Fruit fly (Drosophila melanogaster) whole organism, embryonic: Measurements from ENCODE around the gene Syn1.

Experiments
- Blimp-1 ChIP-seq: fragments of 200-800 bp; sonication (Bioruptor generic); optimal IDR thresholded peaks from 3 replicates; lab custom pipeline; 2018; ENCODE audit warnings: missing biosample characterization, missing genetic modification characterization, mild to moderate bottlenecking, moderate library complexity, missing genetic modification reagents
- BtbVII ChIP-seq: fragments of 200-800 bp; sonication (Bioruptor generic); optimal IDR thresholded peaks from 3 replicates; lab custom pipeline; 2017; ENCODE audit warnings: missing biosample characterization, mild to moderate bottlenecking, missing genetic modification characterization
- CG12299 ChIP-seq: fragments of 200-800 bp; sonication (Bioruptor generic); optimal IDR thresholded peaks from 2 replicates; lab custom pipeline; 2018; ENCODE audit warnings: missing biosample characterization, mild to moderate bottlenecking, missing genetic modification characterization
- CG1233 ChIP-seq: fragments of 200-800 bp; sonication (Bioruptor generic); optimal IDR thresholded peaks from 4 replicates; lab custom pipeline; 2018; ENCODE audit warnings: missing biosample characterization, mild to moderate bottlenecking, missing genetic modification characterization
- CG13424 ChIP-seq: fragments of 200-800 bp; sonication (Bioruptor generic); optimal IDR thresholded peaks from 2 replicates; lab custom pipeline; 2019; ENCODE audit warnings: missing biosample characterization, mild to moderate bottlenecking, missing genetic modification characterization, moderate library complexity
- CG14710 ChIP-seq: fragments of 200-800 bp; sonication (Bioruptor generic); optimal IDR thresholded peaks from 3 replicates; lab custom pipeline; 2019; ENCODE audit warnings: missing biosample characterization, mild to moderate bottlenecking, missing genetic modification characterization, moderate library complexity
- CG15696 ChIP-seq: fragments of 200-800 bp; sonication (Bioruptor generic); optimal IDR thresholded peaks from 2 replicates; lab custom pipeline; 2019; ENCODE audit warnings: missing biosample characterization, mild to moderate bottlenecking, missing genetic modification characterization, moderate library complexity
- CG17612 ChIP-seq: fragments of 200-800 bp; sonication (Bioruptor generic); IDR thresholded peaks from 2 replicates; pipeline ENCODE4 v1.3.6; 2022; ENCODE audit warnings: missing biosample characterization, missing genetic modification characterization
- CG18764 ChIP-seq: fragments of 200-800 bp; sonication (Bioruptor generic); optimal IDR thresholded peaks from 3 replicates; lab custom pipeline; 2016; ENCODE audit warnings: missing biosample characterization, missing genetic modification characterization
- CG2875 ChIP-seq: fragments of 200-800 bp; sonication (Bioruptor generic); optimal IDR thresholded peaks from 2 replicates; lab custom pipeline; 2017; ENCODE audit warnings: missing biosample characterization, mild to moderate bottlenecking, missing genetic modification characterization, missing genetic modification reagents
- CG42726 ChIP-seq: fragments of 200-800 bp; sonication (Bioruptor generic); IDR thresholded peaks from 2 replicates; pipeline ENCODE4 v1.3.6; 2022; ENCODE audit warnings: missing biosample characterization, missing genetic modification characterization; ENCODE audit not compliant: partially characterized antibody
- CG5180 ChIP-seq: fragments of 200-800 bp; sonication (Bioruptor generic); optimal IDR thresholded peaks from 3 replicates; lab custom pipeline; 2017; ENCODE audit warnings: missing biosample characterization, missing genetic modification characterization, mild to moderate bottlenecking, moderate library complexity, missing genetic modification reagents
- CG7556 ChIP-seq: fragments of 200-800 bp; sonication (Bioruptor generic); optimal IDR thresholded peaks from 2 replicates; lab custom pipeline; 2017; ENCODE audit warnings: missing biosample characterization, mild to moderate bottlenecking, missing genetic modification characterization
- CG8924 ChIP-seq: fragments of 200-800 bp; optimal IDR thresholded peaks from 3 replicates; lab custom pipeline; 2019; ENCODE audit warnings: missing biosample characterization, mild to moderate bottlenecking, missing genetic modification characterization, moderate library complexity
- CG9215 ChIP-seq: fragments of 200-800 bp; sonication (Bioruptor generic); IDR thresholded peaks from 2 replicates; pipeline ENCODE4 v1.3.6; 2022; ENCODE audit warnings: missing biosample characterization, missing genetic modification characterization
- CG9817 ChIP-seq: fragments of 200-800 bp; sonication (Bioruptor generic); optimal IDR thresholded peaks from 2 replicates; lab custom pipeline; 2018; ENCODE audit warnings: missing biosample characterization, mild to moderate bottlenecking, missing genetic modification characterization, moderate library complexity
- CG9876 ChIP-seq: fragments of 200-800 bp; sonication (Bioruptor generic); optimal IDR thresholded peaks from 2 replicates; lab custom pipeline; 2016; ENCODE audit warnings: missing biosample characterization, missing genetic modification characterization
- Drgx ChIP-seq: fragments of 200-800 bp; sonication (Bioruptor generic); IDR thresholded peaks from 2 replicates; pipeline ENCODE4 v1.3.6; 2022; ENCODE audit warnings: missing biosample characterization, missing genetic modification characterization
- Fer2 ChIP-seq: fragments of 200-800 bp; sonication (Bioruptor generic); optimal IDR thresholded peaks from 2 replicates; lab custom pipeline; 2018; ENCODE audit warnings: missing biosample characterization, mild to moderate bottlenecking, missing genetic modification characterization, moderate library complexity
- HLHmδ ChIP-seq: fragments of 200-800 bp; sonication (Bioruptor generic); optimal IDR thresholded peaks from 2 replicates; lab custom pipeline; 2018; ENCODE audit warnings: missing biosample characterization, mild to moderate bottlenecking, missing genetic modification characterization, moderate library complexity
- Lhr ChIP-seq: fragments of 200-800 bp; sonication (Bioruptor generic); optimal IDR thresholded peaks from 3 replicates; lab custom pipeline; 2017; ENCODE audit warnings: mild to moderate bottlenecking, missing biosample characterization, missing genetic modification reagents, missing genetic modification characterization
- MBD-R2 ChIP-seq: fragments of 200-800 bp; sonication (Bioruptor generic); IDR thresholded peaks from 2 replicates; pipeline ENCODE4 v1.3.6; 2022; ENCODE audit warnings: missing biosample characterization, missing genetic modification characterization
- NK7.1 ChIP-seq: fragments of 200-800 bp; sonication (Bioruptor generic); optimal IDR thresholded peaks from 3 replicates; lab custom pipeline; 2016; ENCODE audit warnings: missing biosample characterization, missing genetic modification characterization
- Ptx1 ChIP-seq: fragments of 200-800 bp; sonication (Bioruptor generic); IDR thresholded peaks from 2 replicates; pipeline ENCODE4 v1.3.6; 2022; ENCODE audit warnings: missing biosample characterization, missing genetic modification characterization
- Six4 ChIP-seq: fragments of 200-800 bp; sonication (Bioruptor generic); optimal IDR thresholded peaks from 2 replicates; lab custom pipeline; 2016; ENCODE audit warnings: missing biosample characterization, missing genetic modification characterization
- Xrp1 ChIP-seq: fragments of 200-800 bp; sonication (Bioruptor generic); IDR thresholded peaks from 2 replicates; pipeline ENCODE4 v1.3.6; 2022; ENCODE audit warnings: missing biosample characterization, missing genetic modification characterization
- abd-A ChIP-seq: fragments of 200-800 bp; sonication (Bioruptor generic); optimal IDR thresholded peaks from 3 replicates; lab custom pipeline; 2019; ENCODE audit warnings: missing biosample characterization, mild to moderate bottlenecking, missing genetic modification characterization, moderate library complexity
- ac ChIP-seq: fragments of 200-800 bp; sonication (Bioruptor generic); optimal IDR thresholded peaks from 3 replicates; lab custom pipeline; 2017; ENCODE audit warnings: missing biosample characterization, mild to moderate bottlenecking, missing genetic modification characterization
- al ChIP-seq: fragments of 200-800 bp; sonication (Bioruptor generic); IDR thresholded peaks from 2 replicates; pipeline ENCODE4 v1.3.6; 2022; ENCODE audit warnings: missing biosample characterization, missing genetic modification characterization
- bab2 ChIP-seq: fragments of 200-800 bp; sonication (Bioruptor generic); optimal IDR thresholded peaks from 2 replicates; lab custom pipeline; 2016; ENCODE audit warnings: missing biosample characterization, missing genetic modification characterization
- cad ChIP-seq: fragments of >200 bp; optimal IDR thresholded peaks from 2 replicates; lab custom pipeline; 2017; ENCODE audit warnings: missing biosample characterization, missing genetic modification characterization
- ci ChIP-seq: fragments of 200-800 bp; sonication (Bioruptor generic); IDR thresholded peaks from 3 replicates; pipeline ENCODE4 v1.3.6; 2022; ENCODE audit warnings: missing biosample characterization, missing genetic modification characterization
- dati ChIP-seq: fragments of 200-800 bp; sonication (Bioruptor generic); IDR thresholded peaks from 2 replicates; pipeline ENCODE4 v1.3.6; 2022; ENCODE audit warnings: missing biosample characterization, missing genetic modification characterization
- dm ChIP-seq: fragments of 200-800 bp; sonication (Bioruptor generic); optimal IDR thresholded peaks from 3 replicates; lab custom pipeline; 2016; ENCODE audit warnings: missing biosample characterization, missing genetic modification characterization
- dysf ChIP-seq: fragments of 200-800 bp; sonication (Bioruptor generic); IDR thresholded peaks from 3 replicates; pipeline ENCODE4 v1.3.6; 2022; ENCODE audit warnings: missing biosample characterization, missing genetic modification characterization
- ems ChIP-seq: fragments of 200-800 bp; sonication (Bioruptor generic); optimal IDR thresholded peaks from 3 replicates; lab custom pipeline; 2016; ENCODE audit warnings: missing biosample characterization, missing genetic modification characterization
- ham ChIP-seq: fragments of 200-800 bp; sonication (Bioruptor generic); IDR thresholded peaks from 2 replicates; pipeline ENCODE4 v1.3.6; 2022; ENCODE audit warnings: missing biosample characterization, missing genetic modification characterization
- hkb ChIP-seq, 2 experiments: fragments of 200-800 bp in 1 of 2; fragments of >200 bp in 1 of 2; sonication (Bioruptor generic) in 1 of 2; IDR thresholded peaks in 1 of 2; optimal IDR thresholded peaks in 1 of 2; 2 replicates each; pipeline versions ENCODE4 v1.3.6 to Lab custom; 2017 to 2022; ENCODE audit warnings: missing biosample characterization in 1 of 2, missing genetic modification characterization in 1 of 2
- jigr1 ChIP-seq: fragments of 200-800 bp; sonication (Bioruptor generic); IDR thresholded peaks from 3 replicates; pipeline ENCODE4 v1.3.6; 2022; ENCODE audit warnings: missing biosample characterization, missing genetic modification characterization
- kah ChIP-seq: fragments of 200-800 bp; sonication (Bioruptor generic); optimal IDR thresholded peaks from 2 replicates; lab custom pipeline; 2018; ENCODE audit warnings: missing biosample characterization, mild to moderate bottlenecking, missing genetic modification characterization
- maf-S ChIP-seq: fragments of 200-800 bp; sonication (Bioruptor generic); optimal IDR thresholded peaks from 2 replicates; lab custom pipeline; 2016; ENCODE audit warnings: missing biosample characterization, missing genetic modification characterization
- mld ChIP-seq: fragments of 200-800 bp; sonication (Bioruptor generic); IDR thresholded peaks from 3 replicates; pipeline ENCODE4 v1.3.6; 2022; ENCODE audit warnings: missing biosample characterization, missing genetic modification characterization; ENCODE audit not compliant: partially characterized antibody
- scrt ChIP-seq: fragments of 200-800 bp; sonication (Bioruptor generic); optimal IDR thresholded peaks from 2 replicates; lab custom pipeline; 2018; ENCODE audit warnings: missing biosample characterization, mild to moderate bottlenecking, missing genetic modification characterization, moderate library complexity
- so ChIP-seq: fragments of 200-800 bp; sonication (Bioruptor generic); IDR thresholded peaks from 3 replicates; pipeline ENCODE4 v1.3.6; 2022; ENCODE audit warnings: missing biosample characterization, missing genetic modification characterization
- tio ChIP-seq: fragments of 200-800 bp; sonication (Bioruptor generic); optimal IDR thresholded peaks from 2 replicates; lab custom pipeline; 2017; ENCODE audit warnings: missing biosample characterization, missing genetic modification characterization, inconsistent platforms
- unpg ChIP-seq: fragments of 200-800 bp; sonication (Bioruptor generic); optimal IDR thresholded peaks from 3 replicates; lab custom pipeline; 2018; ENCODE audit warnings: missing biosample characterization, mild to moderate bottlenecking, missing genetic modification characterization, moderate library complexity

The Syn1 gene

DNA sequence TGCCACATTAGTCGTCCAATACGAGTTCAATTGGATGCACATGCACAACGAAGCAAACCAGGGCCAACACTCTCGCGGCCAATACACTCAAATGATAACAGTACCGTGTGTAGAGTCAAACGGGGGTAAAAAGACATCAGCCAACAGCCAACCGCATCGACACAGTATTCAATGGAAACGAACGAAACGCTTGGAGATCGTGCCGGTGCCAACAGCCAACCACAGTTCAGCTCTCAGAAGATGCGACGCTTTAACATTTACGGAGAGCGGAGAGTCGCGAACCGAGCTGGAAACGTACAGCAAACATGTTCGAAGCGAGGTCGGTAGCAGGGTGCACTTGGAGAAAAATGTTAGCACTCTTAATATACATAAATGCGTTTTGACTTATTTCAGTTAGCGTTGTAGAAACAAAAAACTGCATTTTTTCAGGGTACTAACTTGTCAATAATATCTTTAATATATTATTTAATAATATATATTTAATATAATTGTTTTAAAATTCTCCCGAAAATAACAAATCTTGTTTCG, 37.7 kb upstream of the Syn1 start (continued):
- TF ChIP-seq CG8924 (tag; lab: Kevin White, UChicago) = peak; percentile 71
- peak; percentile 98 for TF ChIP-seq CG5180 (GFP tag; lab: Kevin White, UChicago)
- TF ChIP-seq ham (GFP tag; lab: Robert Waterston, UW) = no peak
- peak; percentile 33 for TF ChIP-seq CG9817 (tag; lab: Kevin White, UChicago)
- TF ChIP-seq dm (GFP tag; lab: Kevin White, UChicago) = no peak
- peak; percentile 1 for TF ChIP-seq Lhr (GFP tag; lab: Kevin White, UChicago)
- peak; percentile 86 for TF ChIP-seq Xrp1 (GFP tag; lab: Robert Waterston, UW)
- TF ChIP-seq bab2 (GFP tag; lab: Kevin White, UChicago) = no peak
- peak; percentile 77 for TF ChIP-seq CG13424 (tag; lab: Kevin White, UChicago)
- no peak for TF ChIP-seq abd-A
- TF ChIP-seq BtbVII (GFP tag; lab: Kevin White, UChicago) = no peak
- no peak for TF ChIP-seq scrt
- TF ChIP-seq jigr1 (GFP tag; lab: Robert Waterston, UW) = no peak
- TF ChIP-seq al = no peak
- peak; percentile 43 for TF ChIP-seq CG2875
- no peak for TF ChIP-seq CG14710 (tag; lab: Kevin White, UChicago)
- TF ChIP-seq ac (GFP tag; lab: Kevin White, UChicago) = peak; percentile 40
- TF ChIP-seq CG9215 = 0 out of 2 replicates have a peak, but pooled peaks have one; percentile 17
- TF ChIP-seq maf-S (GFP tag; lab: Kevin White, UChicago) = no peak
- no peak for TF ChIP-seq hkb (optimal IDR thresholded peaks at IDR 0.05; lab: Kevin White, UChicago)
- TF ChIP-seq hkb (GFP tag; IDR thresholded peaks at IDR 0.05; lab: Robert Waterston, UW) = peak; percentile 72
- peak; percentile 35 for TF ChIP-seq CG1233 (GFP tag; lab: Kevin White, UChicago)
- TF ChIP-seq Blimp-1 (GFP tag; lab: Kevin White, UChicago) = no peak
- peak; percentile 25 for TF ChIP-seq tio
- peak; percentile 35; the same call in 1 of the 2 replicates for TF ChIP-seq dati (GFP tag; lab: Robert Waterston, UW)
- TF ChIP-seq Fer2 = no peak
- no peak for TF ChIP-seq NK7.1 (GFP tag; lab: Kevin White, UChicago)
- no peak for TF ChIP-seq CG42726 (GFP tag; lab: Robert Waterston, UW)
- peak; percentile 41 for TF ChIP-seq CG18764
- TF ChIP-seq CG7556 (GFP tag; lab: Kevin White, UChicago) = no peak
- peak; percentile 60; the same call in 1 of the 3 replicates for TF ChIP-seq so (GFP tag; lab: Robert Waterston, UW)
- no peak for TF ChIP-seq ems (GFP tag; lab: Kevin White, UChicago)
- TF ChIP-seq CG15696 (tag; lab: Kevin White, UChicago) = peak; percentile 68
- no peak for TF ChIP-seq CG17612
- no peak; the same call in 1 of the 2 replicates for TF ChIP-seq Ptx1
- TF ChIP-seq ci (GFP tag; lab: Robert Waterston, UW) = peak; percentile 77
- TF ChIP-seq Six4 = peak; percentile 66
- no peak for TF ChIP-seq cad (GFP tag; lab: Kevin White, UChicago)
- no peak for TF ChIP-seq HLHmδ (GFP tag; lab: Kevin White, UChicago)
- TF ChIP-seq Drgx = peak; percentile 69
- TF ChIP-seq dysf = peak; percentile 69; the same call in 2 of the 3 replicates
- TF ChIP-seq CG9876 (GFP tag; lab: Kevin White, UChicago) = no peak
- peak; percentile 12 for TF ChIP-seq kah (GFP tag; lab: Kevin White, UChicago)
- no peak for TF ChIP-seq CG12299 (tag; lab: Kevin White, UChicago)
- TF ChIP-seq MBD-R2 (GFP tag; lab: Robert Waterston, UW) = 0 out of 2 replicates have a peak, but pooled peaks have one; percentile 38
- TF ChIP-seq unpg (GFP tag; lab: Kevin White, UChicago) = no peak
- no peak for TF ChIP-seq mld (GFP tag; lab: Robert Waterston, UW)
